Worm (Caenorhabditis elegans): ENCODE results near the gene nhr-231.

DNA sequence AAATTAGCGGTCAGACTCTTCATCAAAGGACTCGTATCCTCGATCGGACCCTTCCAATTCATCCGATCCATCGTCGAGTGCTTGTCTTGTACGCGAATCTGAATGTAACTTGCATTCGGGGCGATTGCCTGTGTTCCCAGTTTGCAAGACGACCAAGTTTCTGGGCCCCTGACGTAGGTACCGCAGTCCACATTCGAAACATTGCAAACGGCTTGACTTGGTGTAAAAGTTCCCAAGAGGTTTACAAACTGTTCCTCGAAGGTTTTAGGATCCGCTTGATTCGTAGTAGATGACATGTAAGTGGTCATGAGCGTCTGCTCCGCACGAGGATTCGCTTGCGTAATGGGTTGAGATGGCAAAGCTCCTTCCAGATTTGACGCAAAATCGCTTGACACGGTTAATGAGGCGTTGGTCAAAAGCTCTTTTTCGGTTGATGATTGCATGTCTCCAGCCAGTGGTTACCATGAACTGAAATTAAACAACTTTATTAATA, 14.5 kb upstream of the nhr-231 start, which contains the start of gene Y17D7B.4:
- no peak for TF ChIP-seq lin-13 (GFP tag; optimal IDR thresholded peaks at IDR 0.05)
- TF ChIP-seq aly-2 (tag; optimal IDR thresholded peaks at IDR 0.05): no peak
- TF ChIP-seq egl-27 (tag; optimal IDR thresholded peaks at IDR 0.05): no peak
- no peak for TF ChIP-seq fkh-10 (GFP tag; optimal IDR thresholded peaks at IDR 0.05)
- TF ChIP-seq jun-1 (tag; optimal IDR thresholded peaks at IDR 0.05): no peak
- no peak for TF ChIP-seq ztf-11 (tag; optimal IDR thresholded peaks at IDR 0.05)
